Fruit fly (Drosophila melanogaster) whole organism, wandering third instar larva: ENCODE results near the gene CG43896.

Experiments
- Abd-B ChIP-seq: fragments of >200 bp; optimal IDR thresholded peaks from 2 replicates; lab custom pipeline; 2017; ENCODE audit warnings: missing biosample characterization, missing genetic modification characterization
- Rel ChIP-seq, 2 experiments: fragments of 200-800 bp; sonication (Bioruptor generic) in 1 of 2; optimal IDR thresholded peaks; 2 replicates in 1 of 2; 3 replicates in 1 of 2; lab custom pipeline; 2016 to 2019; ENCODE audit warnings: mild to moderate bottlenecking in 2 of 2, missing biosample characterization in 2 of 2, missing genetic modification characterization in 2 of 2, moderate library complexity in 1 of 2
- fru ChIP-seq: fragments of 200-800 bp; sonication (Bioruptor generic); optimal IDR thresholded peaks from 3 replicates; lab custom pipeline; 2016; ENCODE audit warnings: missing biosample characterization, mild to moderate bottlenecking, missing genetic modification characterization
- psq ChIP-seq: fragments of 200-800 bp; sonication (Bioruptor generic); optimal IDR thresholded peaks from 3 replicates; lab custom pipeline; 2017; ENCODE audit warnings: missing biosample characterization, mild to moderate bottlenecking, missing genetic modification characterization, moderate library complexity

dm6 chr3L:12013698-12014097, 37.8 kb downstream of the CG43896 start:
- TF ChIP-seq Rel (GFP tag; optimal IDR thresholded peaks at IDR 0.05; lab: Kevin White, UChicago) (no peak), Rel (tag; optimal IDR thresholded peaks at IDR 0.05; lab: Kevin White, UChicago) (no peak), fru (peak; percentile 40), psq (GFP tag; lab: Kevin White, UChicago) (no peak), Abd-B (no peak)
